Worm (Caenorhabditis elegans) whole organism, late embryonic: ENCODE data around the gene rbr-2.
A peak's percentile ranks its signal among the peaks of the same experiment; 100 is the strongest.

Experiments
- C38D4.7 ChIP-seq: fragments of 200-800 bp; sonication (Bioruptor generic); optimal IDR thresholded peaks from 2 replicates; lab custom pipeline; 2018; ENCODE audit warnings: mild to moderate bottlenecking, missing genetic modification characterization, moderate library complexity, missing compliant biosample characterization
- F13H6.1 ChIP-seq: sonication (generic microtip); optimal IDR thresholded peaks from 2 replicates; lab custom pipeline; 2016; ENCODE audit warnings: missing genetic modification characterization, missing compliant biosample characterization
- K09A11.1 ChIP-seq: sonication (generic microtip); optimal IDR thresholded peaks from 2 replicates; lab custom pipeline; 2017; ENCODE audit warnings: antibody characterized with exemption, mild to moderate bottlenecking, missing genetic modification characterization, missing compliant biosample characterization; ENCODE audit not compliant: insufficient read depth
- T23F11.4 ChIP-seq: fragments of 200-800 bp; sonication (Bioruptor generic); optimal IDR thresholded peaks from 2 replicates; lab custom pipeline; 2018; ENCODE audit warnings: mild to moderate bottlenecking, missing genetic modification characterization, missing compliant biosample characterization
- Y22D7AL.16 ChIP-seq: sonication (generic microtip); optimal IDR thresholded peaks from 2 replicates; lab custom pipeline; 2016; ENCODE audit warnings: missing genetic modification characterization, missing compliant biosample characterization
- ahr-1 ChIP-seq: sonication (generic microtip); optimal IDR thresholded peaks from 2 replicates; lab custom pipeline; 2016; ENCODE audit warnings: missing genetic modification characterization, missing compliant biosample characterization
- ama-1 ChIP-seq: fragments of 150-350 bp; optimal IDR thresholded peaks from 2 replicates; lab custom pipeline; 2014
- ceh-19 ChIP-seq: fragments of 200-800 bp; sonication (Bioruptor generic); optimal IDR thresholded peaks from 2 replicates; lab custom pipeline; 2018; ENCODE audit warnings: mild to moderate bottlenecking, missing genetic modification characterization, missing compliant biosample characterization
- ceh-22 ChIP-seq: sonication (generic microtip); optimal IDR thresholded peaks from 2 replicates; lab custom pipeline; 2017; ENCODE audit warnings: missing biosample characterization, missing genetic modification characterization
- ceh-24 ChIP-seq: sonication (generic microtip); optimal IDR thresholded peaks from 2 replicates; lab custom pipeline; 2016; ENCODE audit warnings: mild to moderate bottlenecking, missing genetic modification characterization, missing compliant biosample characterization
- ceh-31 ChIP-seq: sonication (generic microtip); optimal IDR thresholded peaks from 2 replicates; lab custom pipeline; 2016; ENCODE audit warnings: missing genetic modification characterization, missing compliant biosample characterization
- ceh-48 ChIP-seq: sonication (generic microtip); optimal IDR thresholded peaks from 2 replicates; lab custom pipeline; 2016; ENCODE audit warnings: missing genetic modification characterization, inconsistent platforms, missing compliant biosample characterization
- ceh-9 ChIP-seq: sonication (generic microtip); optimal IDR thresholded peaks from 2 replicates; lab custom pipeline; 2016; ENCODE audit warnings: mild to moderate bottlenecking, missing genetic modification characterization, inconsistent platforms, missing compliant biosample characterization
- dmd-4 ChIP-seq: sonication (generic microtip); optimal IDR thresholded peaks from 2 replicates; lab custom pipeline; 2016; ENCODE audit warnings: borderline replicate concordance, missing genetic modification characterization, missing compliant biosample characterization
- dve-1 ChIP-seq: sonication (generic microtip); optimal IDR thresholded peaks from 2 replicates; lab custom pipeline; 2017; ENCODE audit warnings: antibody characterized with exemption, mild to moderate bottlenecking, missing genetic modification characterization, missing compliant biosample characterization
- elt-2 ChIP-seq: sonication (generic microtip); optimal IDR thresholded peaks from 2 replicates; lab custom pipeline; 2016; ENCODE audit warnings: missing genetic modification reagents, missing genetic modification characterization, missing compliant biosample characterization
- elt-4 ChIP-seq: sonication (generic microtip); optimal IDR thresholded peaks from 2 replicates; lab custom pipeline; 2016; ENCODE audit warnings: missing genetic modification characterization, missing compliant biosample characterization
- fkh-10 ChIP-seq: fragments of 150-350 bp; optimal IDR thresholded peaks from 2 replicates; lab custom pipeline; 2014; ENCODE audit warnings: missing biosample characterization, missing genetic modification reagents, missing genetic modification characterization
- fkh-6 ChIP-seq: sonication (generic microtip); optimal IDR thresholded peaks from 2 replicates; lab custom pipeline; 2016; ENCODE audit warnings: missing genetic modification characterization, missing compliant biosample characterization
- hlh-15 ChIP-seq: sonication (generic microtip); optimal IDR thresholded peaks from 2 replicates; lab custom pipeline; 2016; ENCODE audit warnings: missing genetic modification characterization, missing compliant biosample characterization
- hlh-30 ChIP-seq: sonication (generic microtip); optimal IDR thresholded peaks from 2 replicates; lab custom pipeline; 2017; ENCODE audit warnings: antibody characterized with exemption, missing genetic modification characterization, missing compliant biosample characterization; ENCODE audit not compliant: insufficient read depth
- hlh-6 ChIP-seq: sonication (generic microtip); optimal IDR thresholded peaks from 2 replicates; lab custom pipeline; 2016; ENCODE audit warnings: missing genotype, missing genetic modification characterization, missing compliant biosample characterization
- madf-2 ChIP-seq: sonication (generic microtip); optimal IDR thresholded peaks from 2 replicates; lab custom pipeline; 2017; ENCODE audit warnings: missing genetic modification characterization, missing compliant biosample characterization
- nfya-1 ChIP-seq: sonication (generic microtip); optimal IDR thresholded peaks from 2 replicates; lab custom pipeline; 2017; ENCODE audit warnings: missing genetic modification characterization, mild to moderate bottlenecking, missing compliant biosample characterization, antibody characterized with exemption, moderate library complexity
- nhr-232 ChIP-seq: sonication (generic microtip); optimal IDR thresholded peaks from 2 replicates; lab custom pipeline; 2016; ENCODE audit warnings: missing genetic modification characterization, missing compliant biosample characterization
- npax-4 ChIP-seq: sonication (generic microtip); optimal IDR thresholded peaks from 2 replicates; lab custom pipeline; 2016; ENCODE audit warnings: missing genetic modification characterization, missing compliant biosample characterization
- pha-4 ChIP-seq: fragments of 150-350 bp; optimal IDR thresholded peaks from 2 replicates; lab custom pipeline; 2018; ENCODE audit warnings: missing biosample characterization, missing genetic modification reagents, missing genetic modification characterization
- pqm-1 ChIP-seq: sonication (generic microtip); optimal IDR thresholded peaks from 2 replicates; lab custom pipeline; 2016; ENCODE audit warnings: missing genetic modification characterization, missing compliant biosample characterization
- pros-1 ChIP-seq: fragments of 150-350 bp; optimal IDR thresholded peaks from 2 replicates; lab custom pipeline; 2014; ENCODE audit warnings: missing biosample characterization, missing genetic modification reagents, missing genetic modification characterization
- ref-2 ChIP-seq: sonication (generic microtip); optimal IDR thresholded peaks from 2 replicates; lab custom pipeline; 2016; ENCODE audit warnings: missing genetic modification characterization, missing compliant biosample characterization
- rnt-1 ChIP-seq: sonication (generic microtip); optimal IDR thresholded peaks from 2 replicates; lab custom pipeline; 2016; ENCODE audit warnings: missing genetic modification characterization, missing compliant biosample characterization
- sox-2 ChIP-seq: fragments of 200-800 bp; sonication (Bioruptor generic); IDR thresholded peaks from 2 replicates; pipeline ENCODE4 v1.3.6; 2022; ENCODE audit warnings: missing genetic modification reagents, missing genetic modification characterization, missing compliant biosample characterization
- tbx-2 ChIP-seq: sonication (generic microtip); optimal IDR thresholded peaks from 2 replicates; lab custom pipeline; 2016; ENCODE audit warnings: missing genetic modification characterization, missing compliant biosample characterization
- ttx-3 ChIP-seq: sonication (generic microtip); optimal IDR thresholded peaks from 2 replicates; lab custom pipeline; 2016; ENCODE audit warnings: missing genetic modification reagents, missing genetic modification characterization, missing compliant biosample characterization
- unc-42 ChIP-seq: sonication (generic microtip); optimal IDR thresholded peaks from 2 replicates; lab custom pipeline; 2016; ENCODE audit warnings: missing genotype, missing genetic modification characterization, missing compliant biosample characterization
- unc-86 ChIP-seq: sonication (generic microtip); optimal IDR thresholded peaks from 2 replicates; lab custom pipeline; 2016; ENCODE audit warnings: missing genetic modification characterization, missing compliant biosample characterization
- ztf-16 ChIP-seq: sonication (generic microtip); optimal IDR thresholded peaks from 2 replicates; lab custom pipeline; 2017; ENCODE audit warnings: missing genetic modification characterization, missing compliant biosample characterization

The rbr-2 gene

DNA sequence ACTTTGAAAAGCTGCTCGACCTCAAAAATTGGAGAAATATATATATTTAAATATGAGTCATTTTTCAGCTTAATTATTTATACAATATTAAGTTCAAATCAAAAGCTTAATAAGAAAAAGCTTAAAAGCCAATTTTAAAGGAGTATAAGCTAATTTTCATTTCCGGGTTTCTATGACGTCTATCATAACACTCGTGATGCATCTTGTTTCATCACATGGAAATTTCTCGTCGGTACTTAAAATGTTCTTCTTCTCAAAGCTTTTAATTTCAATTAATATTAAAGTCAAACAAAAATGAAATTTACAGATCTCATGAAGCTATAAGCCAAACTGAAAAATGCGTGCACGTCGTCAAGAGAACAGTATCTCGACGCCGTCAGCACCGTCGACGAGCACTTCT is at the start of gene rbr-2:
Gene rbr-2, plus strand, starts transcription at position 301 of the 400 bp plus-strand sequence.
- TF ChIP-seq ztf-16 (tag; lab: Kevin White, UChicago) (no peak), nfya-1 (tag; lab: Kevin White, UChicago) (no peak), madf-2 (tag; lab: Kevin White, UChicago) (no peak), tbx-2 (tag; lab: Kevin White, UChicago) (no peak), rnt-1 (no peak), ceh-31 (tag; lab: Kevin White, UChicago) (no peak), unc-42 (tag; lab: Kevin White, UChicago) (no peak), ama-1 (lab: Kevin White, UChicago) (no peak), ceh-19 (no peak), fkh-10 (GFP tag; lab: Kevin White, UChicago) (no peak), npax-4 (no peak), C38D4.7 (GFP tag; lab: Kevin White, UChicago) (no peak), Y22D7AL.16 (tag; lab: Kevin White, UChicago) (no peak), pqm-1 (tag; lab: Kevin White, UChicago) (no peak), ceh-48 (tag; lab: Kevin White, UChicago) (no peak), hlh-30 (tag; lab: Kevin White, UChicago) (no peak)

DNA sequence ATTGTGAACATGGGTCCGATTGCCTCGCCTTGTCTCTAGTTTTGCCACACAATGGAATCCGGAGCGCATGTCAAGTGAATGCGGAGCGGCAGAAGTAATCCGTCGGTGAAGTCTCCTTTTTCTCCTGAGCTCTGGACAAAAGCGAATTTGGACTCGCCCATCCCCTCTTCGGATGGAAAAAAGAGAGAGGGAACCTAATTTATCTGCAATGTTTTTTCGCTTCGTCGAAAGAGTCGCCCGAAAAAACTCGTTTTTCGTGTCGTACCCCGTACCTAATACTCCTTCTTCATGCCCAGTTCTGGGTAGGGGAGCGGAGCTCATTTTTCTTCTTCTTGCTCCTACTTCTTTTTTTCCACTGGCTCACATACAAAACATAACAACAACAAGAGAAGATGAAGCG is 49.7 kb upstream of the rbr-2 start:
- TF ChIP-seq nfya-1 (tag; lab: Kevin White, UChicago) (no peak), pros-1 (tag; lab: Kevin White, UChicago) (no peak), pha-4 (tag; lab: Kevin White, UChicago) (no peak), hlh-30 (tag; lab: Kevin White, UChicago) (no peak), unc-86 (tag; lab: Kevin White, UChicago) (no peak), ahr-1 (tag; lab: Kevin White, UChicago) (no peak), unc-42 (tag; lab: Kevin White, UChicago) (peak; percentile 70)

DNA sequence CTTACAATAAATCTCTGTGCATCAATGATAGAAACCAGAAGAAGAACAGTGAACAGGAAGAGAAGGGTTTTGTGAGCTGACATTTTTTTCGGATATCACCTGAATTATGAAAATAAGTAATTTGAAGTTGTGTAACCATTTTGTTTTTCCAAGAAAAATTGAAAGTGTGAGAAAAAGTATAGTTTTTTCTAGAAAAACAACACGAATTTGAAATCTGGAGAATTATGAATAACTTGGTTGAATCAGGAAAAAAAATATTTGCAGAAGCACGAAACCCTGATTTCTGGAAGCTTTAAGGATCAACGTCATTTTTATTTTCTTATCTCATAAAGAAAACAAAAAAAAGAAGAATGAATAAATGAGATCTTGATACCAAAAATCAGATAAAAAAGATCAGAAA is 45.3 kb upstream of the rbr-2 start, which contains the start of gene F13E9.12:
Gene F13E9.12, minus strand, starts transcription at position 101 of the 400 bp plus-strand sequence.
- TF ChIP-seq ref-2 (tag; lab: Kevin White, UChicago) (no peak), hlh-15 (tag; lab: Kevin White, UChicago) (no peak), hlh-30 (tag; lab: Kevin White, UChicago) (no peak), dmd-4 (tag; lab: Kevin White, UChicago) (no peak), pqm-1 (tag; lab: Kevin White, UChicago) (no peak), elt-4 (tag; lab: Kevin White, UChicago) (no peak), K09A11.1 (tag; lab: Kevin White, UChicago) (no peak), ceh-9 (tag; lab: Kevin White, UChicago) (no peak), T23F11.4 (GFP tag; lab: Kevin White, UChicago) (no peak)

DNA sequence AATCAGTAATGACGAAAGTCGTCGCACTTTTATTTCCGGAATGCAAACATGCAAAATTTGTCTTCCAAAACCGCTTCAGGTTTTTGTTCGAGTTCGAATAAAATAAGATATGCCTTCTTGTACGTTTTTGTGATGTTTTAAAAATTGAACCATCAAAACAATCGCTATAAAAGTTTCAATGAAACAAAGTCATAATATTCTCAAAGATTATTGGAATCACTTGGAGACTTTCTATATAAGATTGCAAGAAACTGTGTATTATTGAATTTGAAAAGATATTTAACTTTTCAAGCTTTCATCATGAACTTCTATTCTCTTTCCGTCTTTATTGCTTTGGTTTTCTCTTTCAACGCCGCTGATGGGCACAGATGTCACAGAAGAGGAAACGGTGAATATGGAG is 43.0 kb upstream of the rbr-2 start, which contains the start of gene fipr-14:
Gene fipr-14, plus strand, starts transcription at position 301 of the 400 bp plus-strand sequence.
- TF ChIP-seq ref-2 (tag; lab: Kevin White, UChicago) (no peak), fkh-6 (tag; lab: Kevin White, UChicago) (no peak), npax-4 (no peak), dve-1 (no peak), ceh-24 (tag; lab: Kevin White, UChicago) (no peak), hlh-6 (tag; lab: Kevin White, UChicago) (no peak), nhr-232 (tag; lab: Kevin White, UChicago) (no peak), T23F11.4 (GFP tag; lab: Kevin White, UChicago) (no peak), ceh-22 (tag; lab: Kevin White, UChicago) (no peak), ceh-48 (tag; lab: Kevin White, UChicago) (no peak), F13H6.1 (tag; lab: Kevin White, UChicago) (no peak), unc-42 (tag; lab: Kevin White, UChicago) (no peak), elt-2 (tag; lab: Kevin White, UChicago) (no peak), sox-2 (GFP tag; lab: Robert Waterston, UW) (no peak), ttx-3 (tag; lab: Kevin White, UChicago) (no peak)
- TF ChIP-seq, all 69 proteins: peak for 0
